Fruit fly (Drosophila melanogaster): ENCODE results near the gene prd.

prd gene

dm6 chr2L:12085619-12086171, at the start of gene prd:
Gene prd, minus strand, starts transcription at chr2L:12085827.
- TF ChIP-seq salr (GFP tag; optimal IDR thresholded peaks at IDR 0.05) = no peak
- TF ChIP-seq Ets21C (GFP tag; optimal IDR thresholded peaks at IDR 0.05) = no peak
- TF ChIP-seq Lpt (GFP tag; optimal IDR thresholded peaks at IDR 0.05) = no peak
- no peak for TF ChIP-seq Sox15 (GFP tag; optimal IDR thresholded peaks at IDR 0.05)
- TF ChIP-seq Eip93F (GFP tag; optimal IDR thresholded peaks at IDR 0.05) = no peak
- no peak for TF ChIP-seq Blimp-1 (GFP tag; optimal IDR thresholded peaks at IDR 0.05)
- no peak for TF ChIP-seq CG10669 (GFP tag; optimal IDR thresholded peaks at IDR 0.05)
- TF ChIP-seq ss (GFP tag; optimal IDR thresholded peaks at IDR 0.05) = no peak
- no peak for TF ChIP-seq Smox (GFP tag; optimal IDR thresholded peaks at IDR 0.05)
- no peak for TF ChIP-seq cyc (GFP tag; optimal IDR thresholded peaks at IDR 0.05)
- TF ChIP-seq Eip78C (GFP tag) = no peak
- no peak for TF ChIP-seq pdm3 (GFP tag; optimal IDR thresholded peaks at IDR 0.05)
- TF ChIP-seq Gug (GFP tag; IDR thresholded peaks at IDR 0.05) = no peak
- no peak for TF ChIP-seq CG6854 (GFP tag; optimal IDR thresholded peaks at IDR 0.05)
- TF ChIP-seq fkh (GFP tag; optimal IDR thresholded peaks at IDR 0.05) = no peak
- no peak for TF ChIP-seq lz (GFP tag; optimal IDR thresholded peaks at IDR 0.05)
- no peak for TF ChIP-seq Ets96B (tag; optimal IDR thresholded peaks at IDR 0.05)

- TF ChIP-seq Sox15 (GFP tag; optimal IDR thresholded peaks at IDR 0.05) (no peak), CG9139 (GFP tag; optimal IDR thresholded peaks at IDR 0.05) (no peak), Eip78C (GFP tag) (no peak), net (GFP tag; optimal IDR thresholded peaks at IDR 0.05) (no peak), cyc (GFP tag; optimal IDR thresholded peaks at IDR 0.05) (no peak)
Observed at dm6 chr2L:12134125-12134378, 48.4 kb upstream of the prd start.

- TF ChIP-seq Eip78C (GFP tag) (peak; percentile 63), CG9139 (GFP tag; optimal IDR thresholded peaks at IDR 0.05) (no peak), Gug (GFP tag; IDR thresholded peaks at IDR 0.05) (no peak), Ets96B (tag; optimal IDR thresholded peaks at IDR 0.05) (no peak), Sox14 (GFP tag; optimal IDR thresholded peaks at IDR 0.05) (no peak), fd85E (GFP tag; optimal IDR thresholded peaks at IDR 0.05) (no peak), pdm3 (GFP tag; optimal IDR thresholded peaks at IDR 0.05) (peak; percentile 2), Eip93F (GFP tag; optimal IDR thresholded peaks at IDR 0.05) (no peak), Lpt (GFP tag; optimal IDR thresholded peaks at IDR 0.05) (no peak), CG7368 (GFP tag; optimal IDR thresholded peaks at IDR 0.05) (no peak), spab (GFP tag; optimal IDR thresholded peaks at IDR 0.05) (no peak), Met (GFP tag; optimal IDR thresholded peaks at IDR 0.05) (no peak), CG10631 (GFP tag; optimal IDR thresholded peaks at IDR 0.05) (peak; percentile 0), dac (GFP tag; optimal IDR thresholded peaks at IDR 0.05) (no peak), CG8319 (GFP tag; optimal IDR thresholded peaks at IDR 0.05) (no peak), esn (GFP tag; optimal IDR thresholded peaks at IDR 0.05) (no peak), cyc (GFP tag; optimal IDR thresholded peaks at IDR 0.05) (no peak), fd59A (GFP tag; optimal IDR thresholded peaks at IDR 0.05) (no peak), CG1621 (tag; optimal IDR thresholded peaks at IDR 0.05) (no peak), CG32006 (GFP tag; optimal IDR thresholded peaks at IDR 0.05) (peak; percentile 52), CG6792 (GFP tag; optimal IDR thresholded peaks at IDR 0.05) (no peak), CG6276 (GFP tag; optimal IDR thresholded peaks at IDR 0.05) (no peak), CG10669 (GFP tag; optimal IDR thresholded peaks at IDR 0.05) (no peak), fkh (GFP tag; optimal IDR thresholded peaks at IDR 0.05) (no peak), Hr4 (GFP tag; optimal IDR thresholded peaks at IDR 0.05) (peak; percentile 35), dsx (GFP tag; optimal IDR thresholded peaks at IDR 0.05; ENCODE audit: poor library complexity, severe bottlenecking) (no peak), CG34406 (GFP tag; optimal IDR thresholded peaks at IDR 0.05) (no peak), CG6854 (GFP tag; optimal IDR thresholded peaks at IDR 0.05) (no peak), eg (GFP tag; IDR thresholded peaks at IDR 0.05) (no peak), CG31627 (GFP tag; optimal IDR thresholded peaks at IDR 0.05) (no peak), Hr38 (GFP tag; optimal IDR thresholded peaks at IDR 0.05) (no peak), ss (GFP tag; optimal IDR thresholded peaks at IDR 0.05) (no peak), CG15336 (GFP tag; IDR thresholded peaks at IDR 0.05) (no peak), Ets21C (GFP tag; optimal IDR thresholded peaks at IDR 0.05) (no peak), lz (GFP tag; optimal IDR thresholded peaks at IDR 0.05) (no peak), net (GFP tag; optimal IDR thresholded peaks at IDR 0.05) (no peak), acj6 (GFP tag; optimal IDR thresholded peaks at IDR 0.05) (peak; percentile 6), salr (GFP tag; optimal IDR thresholded peaks at IDR 0.05) (no peak), achi (GFP tag; optimal IDR thresholded peaks at IDR 0.05) (peak; percentile 37), Sox15 (GFP tag; optimal IDR thresholded peaks at IDR 0.05) (no peak), CG11902 (GFP tag; optimal IDR thresholded peaks at IDR 0.05) (no peak)
Observed at dm6 chr2L:12133275-12134124, 47.9 kb upstream of the prd start, which contains the start of gene rho-6. Gene rho-6, minus strand, starts transcription at chr2L:12133411.
